Fruit fly (Drosophila melanogaster) whole organism, prepupa: Measurements from ENCODE around the gene Ptp10D.
A peak's percentile ranks its signal among the peaks of the same experiment; 100 is the strongest.

Experiments
- CG16779 ChIP-seq: fragments of 200-800 bp; sonication (Bioruptor generic); optimal IDR thresholded peaks from 3 replicates; lab custom pipeline; 2017; ENCODE audit warnings: missing biosample characterization, mild to moderate bottlenecking, missing genetic modification characterization
- CG32006 ChIP-seq: fragments of 200-800 bp; sonication (Bioruptor generic); optimal IDR thresholded peaks from 3 replicates; lab custom pipeline; 2017; ENCODE audit warnings: missing biosample characterization, mild to moderate bottlenecking, missing genetic modification characterization
- CG7368 ChIP-seq: fragments of 200-800 bp; sonication (Bioruptor generic); optimal IDR thresholded peaks from 3 replicates; lab custom pipeline; 2016; ENCODE audit warnings: missing biosample characterization, missing genetic modification characterization
- Hr4 ChIP-seq: fragments of 200-800 bp; sonication (Bioruptor generic); optimal IDR thresholded peaks from 3 replicates; lab custom pipeline; 2016; ENCODE audit warnings: missing biosample characterization, missing genetic modification characterization
- achi ChIP-seq: fragments of 200-800 bp; sonication (Bioruptor generic); optimal IDR thresholded peaks from 3 replicates; lab custom pipeline; 2016; ENCODE audit warnings: missing biosample characterization, missing genetic modification characterization
- fd85E ChIP-seq: fragments of 200-800 bp; sonication (Bioruptor generic); optimal IDR thresholded peaks from 3 replicates; lab custom pipeline; 2016; ENCODE audit warnings: missing biosample characterization, missing genetic modification characterization
- lz ChIP-seq: fragments of 200-800 bp; sonication (Bioruptor generic); optimal IDR thresholded peaks from 3 replicates; lab custom pipeline; 2016; ENCODE audit warnings: missing biosample characterization, missing genetic modification characterization

DNA sequence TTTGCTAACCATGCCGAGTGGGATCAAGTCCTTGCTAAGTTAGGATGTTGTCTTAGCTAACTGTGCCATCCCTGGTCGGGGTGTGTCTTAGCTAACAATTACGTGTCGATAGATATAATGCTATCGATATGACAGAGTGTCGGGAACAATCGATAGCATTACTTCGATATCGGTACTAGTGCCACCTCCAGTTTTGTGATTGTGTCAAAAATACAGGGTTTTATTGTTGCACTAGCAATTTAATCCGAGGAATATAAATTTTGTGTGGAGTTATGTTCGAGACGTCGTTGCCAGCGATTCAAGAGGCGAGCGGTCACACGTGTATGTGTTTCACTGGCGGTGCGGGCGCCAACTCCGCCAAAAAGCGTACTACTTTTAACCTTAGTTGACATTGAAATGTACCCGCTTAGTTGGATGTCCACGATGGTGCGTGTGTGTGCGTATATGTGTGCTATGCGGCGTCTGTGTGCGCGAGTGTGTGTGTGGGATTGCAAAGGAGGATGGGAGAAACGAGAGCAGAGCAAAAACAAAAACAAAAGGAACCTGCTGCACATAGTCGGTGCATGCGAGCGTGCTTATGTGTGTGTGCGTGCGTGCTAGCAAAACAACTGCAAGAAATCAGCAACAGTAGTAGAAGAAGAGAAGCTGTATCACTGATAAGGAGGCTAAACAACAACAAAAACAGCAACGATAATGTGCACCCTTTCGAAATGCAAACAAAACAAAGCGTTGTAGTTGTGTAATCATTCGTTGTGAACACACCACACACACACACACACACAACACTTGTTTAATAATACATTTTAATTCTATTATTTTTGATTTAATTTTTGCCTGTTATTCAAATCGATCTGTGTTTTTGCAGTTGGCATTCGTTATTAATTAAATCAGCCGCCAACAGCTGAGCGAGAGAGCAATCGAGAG lies 73.4 kb downstream of the Ptp10D start, which contains the start of gene PhKgamma:
- TF ChIP-seq Hr4 (GFP tag; lab: Kevin White, UChicago) (no peak), CG16779 (peak; percentile 67), lz (GFP tag; lab: Kevin White, UChicago) (no peak), CG7368 (GFP tag; lab: Kevin White, UChicago) (peak; percentile 28), fd85E (no peak), achi (peak; percentile 13), CG32006 (GFP tag; lab: Kevin White, UChicago) (peak; percentile 49)
